Worm (Caenorhabditis elegans) whole organism, early embryonic: ENCODE data around the gene ZK1248.20.
"Not testable (repeated sequence)": the region's sequence is repeated elsewhere in the genome, so short reads cannot be mapped to it uniquely, and the experiment has no call there.

Source experiments
- B0310.2 ChIP-seq: sonication (generic microtip); optimal IDR thresholded peaks from 2 replicates; lab custom pipeline; 2016; ENCODE audit warnings: mild to moderate bottlenecking, missing genetic modification characterization, missing compliant biosample characterization
- F13C5.2 ChIP-seq: sonication (generic microtip); optimal IDR thresholded peaks from 2 replicates; lab custom pipeline; 2017; ENCODE audit warnings: mild to moderate bottlenecking, missing genetic modification characterization, inconsistent platforms, missing compliant biosample characterization
- aly-1 ChIP-seq: sonication (generic microtip); optimal IDR thresholded peaks from 2 replicates; lab custom pipeline; 2016; ENCODE audit warnings: missing genetic modification characterization, missing compliant biosample characterization
- ama-1 ChIP-seq: fragments of 150-350 bp; optimal IDR thresholded peaks from 2 replicates; lab custom pipeline; 2014
- ceh-13 ChIP-seq: fragments of 200-800 bp; sonication (Bioruptor generic); optimal IDR thresholded peaks from 2 replicates; lab custom pipeline; 2018; ENCODE audit warnings: mild to moderate bottlenecking, missing genetic modification characterization, missing compliant biosample characterization
- ceh-36 ChIP-seq: sonication (generic microtip); optimal IDR thresholded peaks from 2 replicates; lab custom pipeline; 2016; ENCODE audit warnings: missing genetic modification characterization, inconsistent platforms, missing compliant biosample characterization
- ets-7 ChIP-seq: sonication (generic microtip); optimal IDR thresholded peaks from 2 replicates; lab custom pipeline; 2016; ENCODE audit warnings: missing genotype, missing genetic modification characterization, missing compliant biosample characterization
- flt-1 ChIP-seq: fragments of 200-800 bp; sonication (Bioruptor generic); IDR thresholded peaks from 2 replicates; pipeline ENCODE4 v1.3.6; 2022; ENCODE audit warnings: missing genetic modification characterization, missing compliant biosample characterization
- hmbx-1 ChIP-seq: sonication (generic microtip); optimal IDR thresholded peaks from 2 replicates; lab custom pipeline; 2016; ENCODE audit warnings: mild to moderate bottlenecking, missing genetic modification characterization, missing compliant biosample characterization
- hmg-4 ChIP-seq: fragments of 200-800 bp; sonication (Bioruptor generic); optimal IDR thresholded peaks from 2 replicates; lab custom pipeline; 2018; ENCODE audit warnings: mild to moderate bottlenecking, missing genetic modification characterization, missing compliant biosample characterization
- hnd-1 ChIP-seq: sonication (generic microtip); optimal IDR thresholded peaks from 2 replicates; lab custom pipeline; 2016; ENCODE audit warnings: missing genetic modification characterization, missing compliant biosample characterization
- pes-1 ChIP-seq: fragments of 200-800 bp; sonication (Bioruptor generic); IDR thresholded peaks from 2 replicates; pipeline ENCODE4 v1.3.6; 2022; ENCODE audit warnings: missing genetic modification reagents, missing genetic modification characterization, missing compliant biosample characterization
- scrt-1 ChIP-seq: fragments of 200-800 bp; sonication (Bioruptor generic); IDR thresholded peaks from 2 replicates; pipeline ENCODE4 v1.3.6; 2022; ENCODE audit warnings: missing genetic modification characterization, missing compliant biosample characterization
- sea-1 ChIP-seq: fragments of 200-800 bp; sonication (Bioruptor generic); conservative IDR thresholded peaks from 2 replicates; pipeline ENCODE4 v1.3.6; 2022; ENCODE audit warnings: missing genetic modification characterization, missing compliant biosample characterization
- tbx-11 ChIP-seq: fragments of 200-800 bp; sonication (Bioruptor generic); IDR thresholded peaks from 2 replicates; pipeline ENCODE4 v1.3.6; 2022; ENCODE audit warnings: missing genetic modification characterization, missing compliant biosample characterization
- tbx-37 ChIP-seq: fragments of 200-800 bp; sonication (Bioruptor generic); conservative IDR thresholded peaks from 2 replicates; pipeline ENCODE4 v1.3.6; 2022; ENCODE audit warnings: missing genetic modification reagents, missing genetic modification characterization, missing compliant biosample characterization
- tra-4 ChIP-seq: sonication (generic microtip); optimal IDR thresholded peaks from 2 replicates; lab custom pipeline; 2017; ENCODE audit warnings: missing genetic modification characterization, missing compliant biosample characterization

Gene ZK1248.20

DNA sequence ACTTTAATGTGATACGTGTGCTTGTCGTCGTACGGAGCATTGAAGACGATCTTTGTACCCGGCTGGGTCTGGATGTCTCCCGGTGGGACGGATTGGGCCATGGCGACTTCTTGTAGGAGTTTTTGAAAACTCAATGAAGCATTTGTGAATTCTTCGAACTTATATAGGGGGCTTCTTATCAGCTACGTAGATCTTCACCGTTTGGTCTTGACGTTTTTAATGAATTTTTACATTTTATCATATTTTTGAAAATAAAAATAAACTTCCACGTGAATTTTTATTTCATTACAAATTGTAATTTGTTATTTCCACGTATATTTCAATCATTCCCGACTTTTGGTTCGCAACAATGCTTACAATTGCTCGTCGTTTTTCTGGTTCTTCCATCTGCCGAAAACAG lies 6.2 kb upstream of the ZK1248.20 start, which contains the start of the genes msp-64 and ZK1248.5:
Gene msp-64 (minus strand): TSS at position 101 of the 400 bp plus-strand sequence.
Gene ZK1248.5 (plus strand): TSS at position 285 of the 400 bp plus-strand sequence.
- TF ChIP-seq tbx-37 (GFP tag; lab: Robert Waterston, UW) (no peak), tbx-11 (GFP tag; lab: Robert Waterston, UW) (no peak), F13C5.2 (tag; lab: Kevin White, UChicago) (no peak), ceh-36 (no peak), ama-1 (no peak), hnd-1 (tag; lab: Kevin White, UChicago) (no peak), hmbx-1 (tag; lab: Kevin White, UChicago) (no peak), sea-1 (GFP tag; lab: Robert Waterston, UW) (no peak), flt-1 (GFP tag; lab: Robert Waterston, UW) (no peak), tra-4 (tag; lab: Kevin White, UChicago) (no peak), ceh-13 (GFP tag; lab: Kevin White, UChicago) (no peak), scrt-1 (GFP tag; lab: Robert Waterston, UW) (no peak), ets-7 (no peak), pes-1 (GFP tag; lab: Robert Waterston, UW) (no peak), aly-1 (tag; lab: Kevin White, UChicago) (no peak)

DNA sequence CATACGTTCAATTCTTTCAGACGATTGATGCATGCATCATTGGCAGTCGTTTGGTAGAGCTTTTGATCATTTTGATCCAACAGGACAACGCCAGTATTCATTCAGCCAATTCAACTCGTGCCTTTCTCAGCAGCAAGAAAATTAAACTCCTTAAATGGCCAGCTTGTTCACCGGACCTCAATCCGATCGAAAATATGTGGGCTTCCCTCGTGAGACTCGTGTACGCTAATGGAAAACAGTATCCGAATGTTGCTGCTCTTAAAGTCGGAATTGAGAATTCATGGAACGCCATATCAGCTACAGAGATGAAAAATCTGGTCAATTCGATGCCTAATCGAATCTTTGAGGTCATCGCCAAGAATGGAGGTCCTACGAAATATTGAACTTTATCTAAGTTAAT lies 1.1 kb upstream of the ZK1248.20 start, which contains the start of gene wago-5:
Gene wago-5 (minus strand): TSS at position 101 of the 400 bp plus-strand sequence.
- not testable (repeated sequence) for TF ChIP-seq tbx-11 (GFP tag; lab: Robert Waterston, UW); tbx-37 (GFP tag; lab: Robert Waterston, UW); hnd-1 (tag; lab: Kevin White, UChicago)

DNA sequence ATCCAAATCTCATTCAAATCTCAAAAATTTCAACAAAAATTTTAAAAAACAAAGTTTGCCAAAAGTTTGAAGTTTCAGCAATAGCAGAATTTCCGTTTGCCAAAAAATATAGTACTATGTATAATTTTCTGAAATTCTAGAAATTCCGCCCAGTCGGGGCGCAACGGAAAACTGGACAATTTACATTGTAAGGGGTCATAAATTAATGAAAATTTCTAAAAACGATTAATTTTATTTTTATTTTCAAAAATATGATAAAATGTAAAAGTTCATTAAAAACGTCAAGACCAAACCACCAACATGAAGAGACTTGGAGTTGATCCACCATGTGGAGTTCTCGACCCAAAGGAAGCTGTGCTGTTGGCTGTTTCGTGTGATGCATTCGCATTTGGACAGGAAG lies 1.9 kb downstream of the ZK1248.20 start, which contains the start of gene ZK1248.4:
Gene ZK1248.4 (plus strand): TSS at position 301 of the 400 bp plus-strand sequence.
- TF ChIP-seq flt-1 (GFP tag; lab: Robert Waterston, UW) (no peak), scrt-1 (GFP tag; lab: Robert Waterston, UW) (no peak), hnd-1 (tag; lab: Kevin White, UChicago) (no peak), tra-4 (tag; lab: Kevin White, UChicago) (no peak), F13C5.2 (tag; lab: Kevin White, UChicago) (no peak)

DNA sequence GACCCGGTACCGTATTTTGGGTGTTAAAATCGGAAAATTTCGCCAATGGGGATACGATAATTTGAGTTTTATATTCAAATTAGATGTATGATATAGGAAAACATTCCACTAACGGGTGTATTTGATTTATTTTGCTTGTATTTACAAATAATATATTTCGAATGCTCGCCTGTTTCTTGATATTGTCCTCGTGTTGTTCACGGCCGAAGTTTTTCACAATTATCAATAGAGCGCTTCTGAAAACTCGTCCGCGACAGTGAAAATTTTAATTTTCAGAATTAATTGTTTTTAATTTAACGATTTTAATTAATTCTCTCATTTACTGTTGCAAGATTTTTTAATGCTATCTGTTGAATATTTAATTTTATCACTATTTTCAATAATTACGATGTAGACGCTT lies 3.2 kb downstream of the ZK1248.20 start:
- TF ChIP-seq ets-7 (no peak), pes-1 (GFP tag; lab: Robert Waterston, UW) (no peak), F13C5.2 (tag; lab: Kevin White, UChicago) (no peak), tra-4 (tag; lab: Kevin White, UChicago) (no peak), hmg-4 (GFP tag; lab: Kevin White, UChicago) (no peak), hmbx-1 (tag; lab: Kevin White, UChicago) (no peak), tbx-11 (GFP tag; lab: Robert Waterston, UW) (no peak), flt-1 (GFP tag; lab: Robert Waterston, UW) (no peak), ceh-13 (GFP tag; lab: Kevin White, UChicago) (no peak), tbx-37 (GFP tag; lab: Robert Waterston, UW) (no peak), sea-1 (GFP tag; lab: Robert Waterston, UW) (no peak), B0310.2 (tag; lab: Kevin White, UChicago) (no peak), ama-1 (no peak)

DNA sequence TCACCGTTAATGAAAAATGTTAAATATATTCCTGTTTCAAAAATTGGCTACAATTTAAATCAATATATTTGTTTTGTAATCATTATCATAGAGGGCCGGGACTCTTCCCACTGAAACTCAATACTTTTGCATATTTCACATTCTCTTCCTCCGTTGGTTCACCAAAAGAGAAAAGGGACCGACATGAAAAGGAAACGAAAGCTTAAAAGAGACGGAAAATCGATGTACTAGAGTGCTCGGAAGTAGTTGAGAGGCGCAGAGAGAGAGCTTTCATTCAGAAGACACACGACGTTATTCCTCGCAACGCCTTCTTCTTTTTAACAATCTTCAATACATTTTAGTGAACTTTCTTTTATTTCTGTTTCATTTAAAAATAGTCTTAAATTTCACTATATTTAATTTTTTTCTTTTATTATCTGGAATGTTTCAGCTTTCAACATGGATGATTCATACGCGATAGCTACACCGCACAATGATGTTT lies 3.9 kb downstream of the ZK1248.20 start, which contains the start of gene ehs-1:
Gene ehs-1 (plus strand): TSS at position 431 of the 481 bp plus-strand sequence.
- TF ChIP-seq hmg-4 (GFP tag; lab: Kevin White, UChicago) (no peak), ceh-36 (no peak), tbx-37 (GFP tag; lab: Robert Waterston, UW) (no peak), tbx-11 (GFP tag; lab: Robert Waterston, UW) (no peak), pes-1 (GFP tag; lab: Robert Waterston, UW) (no peak), ets-7 (no peak), sea-1 (GFP tag; lab: Robert Waterston, UW) (no peak), hmbx-1 (tag; lab: Kevin White, UChicago) (no peak), B0310.2 (tag; lab: Kevin White, UChicago) (no peak), F13C5.2 (tag; lab: Kevin White, UChicago) (no peak), ama-1 (no peak), tra-4 (tag; lab: Kevin White, UChicago) (no peak), flt-1 (GFP tag; lab: Robert Waterston, UW) (no peak), aly-1 (tag; lab: Kevin White, UChicago) (no peak), scrt-1 (GFP tag; lab: Robert Waterston, UW) (no peak), hnd-1 (tag; lab: Kevin White, UChicago) (no peak), ceh-13 (GFP tag; lab: Kevin White, UChicago) (no peak)

DNA sequence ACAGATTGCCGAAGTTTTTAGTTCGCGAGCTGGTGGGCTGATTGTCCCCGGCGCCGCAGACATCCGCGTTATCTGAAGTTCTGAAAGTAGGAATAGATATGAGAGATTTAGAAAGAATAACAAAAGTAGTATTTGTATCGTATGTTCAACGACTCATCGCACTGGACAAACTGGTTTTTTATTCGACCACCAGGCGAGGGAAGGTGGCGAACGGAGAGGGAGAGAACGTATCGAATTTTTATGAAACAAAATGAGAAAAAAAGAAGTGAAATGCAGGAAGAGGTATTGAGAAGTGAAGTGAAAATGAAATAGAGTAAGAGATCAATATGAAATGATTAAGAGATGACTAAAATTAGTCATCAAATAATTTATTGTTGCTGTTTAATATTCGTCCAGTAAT lies 10.9 kb downstream of the ZK1248.20 start, which contains the start of gene tbc-2:
Gene tbc-2 (minus strand): TSS at position 80 of the 400 bp plus-strand sequence.
- TF ChIP-seq F13C5.2 (tag; lab: Kevin White, UChicago) = no peak

DNA sequence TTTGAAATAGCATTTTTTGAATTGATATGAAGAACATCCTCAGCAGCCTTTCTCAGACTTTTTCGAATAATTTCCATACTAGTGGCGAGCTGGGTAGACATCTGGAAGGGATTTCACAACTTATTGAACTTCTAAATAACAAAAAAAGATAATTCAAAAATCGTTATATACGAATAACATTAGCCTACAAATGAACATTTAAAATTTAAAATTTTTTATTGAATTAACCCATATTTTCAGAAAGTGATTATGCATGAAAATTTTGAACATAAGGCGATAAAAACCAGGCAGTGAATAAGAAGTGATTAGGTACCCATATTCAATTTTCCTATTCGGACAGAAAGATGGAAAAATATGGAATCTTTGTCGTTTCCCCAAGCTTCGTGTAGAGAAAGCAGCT lies 12.0 kb downstream of the ZK1248.20 start, which contains the start of gene ZK1248.11:
Gene ZK1248.11 (minus strand): TSS at position 101 of the 400 bp plus-strand sequence.
- TF ChIP-seq hnd-1 (tag; lab: Kevin White, UChicago) (no peak), tra-4 (tag; lab: Kevin White, UChicago) (no peak), hmbx-1 (tag; lab: Kevin White, UChicago) (no peak), ceh-13 (GFP tag; lab: Kevin White, UChicago) (no peak), sea-1 (GFP tag; lab: Robert Waterston, UW) (no peak), ceh-36 (no peak), F13C5.2 (tag; lab: Kevin White, UChicago) (no peak), ama-1 (no peak), tbx-11 (GFP tag; lab: Robert Waterston, UW) (no peak), tbx-37 (GFP tag; lab: Robert Waterston, UW) (no peak), pes-1 (GFP tag; lab: Robert Waterston, UW) (no peak), flt-1 (GFP tag; lab: Robert Waterston, UW) (no peak), aly-1 (tag; lab: Kevin White, UChicago) (no peak), B0310.2 (tag; lab: Kevin White, UChicago) (no peak), ets-7 (no peak), hmg-4 (GFP tag; lab: Kevin White, UChicago) (no peak), scrt-1 (GFP tag; lab: Robert Waterston, UW) (no peak)
